Worm (Caenorhabditis elegans): ENCODE measurements around the gene R10E4.11.

DNA sequence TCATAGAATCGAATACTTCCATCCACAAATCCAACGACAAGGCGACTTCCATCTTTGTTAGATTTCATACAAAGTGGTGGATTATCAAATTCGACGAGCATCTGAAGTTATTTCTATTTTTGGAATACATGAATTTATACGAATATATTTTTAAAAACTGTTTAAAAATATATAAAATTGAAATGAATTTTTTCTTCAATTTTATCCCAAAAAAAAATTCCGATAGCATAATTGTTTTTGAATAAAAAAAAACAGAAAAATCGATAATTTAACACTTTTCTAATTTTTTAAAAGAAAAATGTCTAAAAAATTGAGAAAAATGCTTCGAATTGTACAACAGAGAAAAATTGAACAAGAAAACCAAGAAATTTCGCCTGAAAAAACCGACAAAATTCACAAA lies 53.3 kb downstream of the R10E4.11 start, which contains the start of gene Y44F5A.1:
- TF ChIP-seq che-1 (tag; optimal IDR thresholded peaks at IDR 0.05), result no peak
- TF ChIP-seq elt-2 (tag; optimal IDR thresholded peaks at IDR 0.05), result no peak
